Worm (Caenorhabditis elegans): Measurements from ENCODE around the gene sfxn-1.1.
A peak's percentile ranks its signal among the peaks of the same experiment; 100 is the strongest.

The sfxn-1.1 gene

ce11 chrII:9518781-9519180, at the start of gene sfxn-1.1, which contains the start of gene AH6.3:
Gene sfxn-1.1 (minus strand): TSS chrII:9518881.
Gene AH6.3 (plus strand): TSS chrII:9519055.
- no peak for TF ChIP-seq nhr-67 (tag; optimal IDR thresholded peaks at IDR 0.05)
- TF ChIP-seq skn-1 (tag; optimal IDR thresholded peaks at IDR 0.05): no peak
- TF ChIP-seq jun-1 (tag; optimal IDR thresholded peaks at IDR 0.05): no peak
- TF ChIP-seq mml-1 (tag; optimal IDR thresholded peaks at IDR 0.05): no peak
- no peak for TF ChIP-seq zag-1 (tag; optimal IDR thresholded peaks at IDR 0.05)

- TF ChIP-seq egl-5 (tag; optimal IDR thresholded peaks at IDR 0.05) (no peak), ceh-16 (tag; optimal IDR thresholded peaks at IDR 0.05) (no peak), ceh-28 (tag; optimal IDR thresholded peaks at IDR 0.05) (no peak), egl-27 (tag; optimal IDR thresholded peaks at IDR 0.05) (no peak), pha-4 (tag; optimal IDR thresholded peaks at IDR 0.05) (peak; percentile 1), nhr-12 (tag; optimal IDR thresholded peaks at IDR 0.05) (no peak), nhr-77 (tag; optimal IDR thresholded peaks at IDR 0.05) (peak; percentile 72), ama-1 (optimal IDR thresholded peaks at IDR 0.05) (no peak), unc-39 (tag; optimal IDR thresholded peaks at IDR 0.05) (peak; percentile 23), skn-1 (tag; optimal IDR thresholded peaks at IDR 0.05) (no peak), nhr-23 (tag; optimal IDR thresholded peaks at IDR 0.05) (peak; percentile 53), nfya-1 (tag; optimal IDR thresholded peaks at IDR 0.05; ENCODE audit: insufficient read depth) (peak; percentile 24), nhr-67 (tag; optimal IDR thresholded peaks at IDR 0.05) (no peak), nhr-237 (tag; optimal IDR thresholded peaks at IDR 0.05) (no peak), lsy-12 (tag; optimal IDR thresholded peaks at IDR 0.05) (peak; percentile 70), ztf-4 (tag; optimal IDR thresholded peaks at IDR 0.05) (no peak), nhr-25 (tag; optimal IDR thresholded peaks at IDR 0.05) (peak; percentile 42), nhr-43 (tag; optimal IDR thresholded peaks at IDR 0.05; ENCODE audit: poor library complexity, severe bottlenecking) (peak; percentile 33), snpc-4 (tag; optimal IDR thresholded peaks at IDR 0.05) (no peak), eor-1 (tag; optimal IDR thresholded peaks at IDR 0.05) (no peak), aly-2 (tag; optimal IDR thresholded peaks at IDR 0.05) (no peak), nhr-76 (tag; optimal IDR thresholded peaks at IDR 0.05) (no peak), ZK546.5 (tag; optimal IDR thresholded peaks at IDR 0.05) (no peak), hmg-11 (tag; optimal IDR thresholded peaks at IDR 0.05) (peak; percentile 63), fkh-10 (GFP tag; optimal IDR thresholded peaks at IDR 0.05) (no peak), jun-1 (tag; optimal IDR thresholded peaks at IDR 0.05) (no peak), pqm-1 (tag; optimal IDR thresholded peaks at IDR 0.05) (no peak), daf-12 (tag; optimal IDR thresholded peaks at IDR 0.05) (no peak), ceh-9 (tag; optimal IDR thresholded peaks at IDR 0.05) (no peak), ceh-82 (tag; optimal IDR thresholded peaks at IDR 0.05) (no peak), tbx-2 (tag; optimal IDR thresholded peaks at IDR 0.05) (no peak), fos-1 (tag; optimal IDR thresholded peaks at IDR 0.05) (no peak), elt-2 (tag; optimal IDR thresholded peaks at IDR 0.05) (peak; percentile 37), fkh-2 (tag; optimal IDR thresholded peaks at IDR 0.05) (no peak), nhr-11 (tag; optimal IDR thresholded peaks at IDR 0.05) (no peak)
Observed at ce11 chrII:9566045-9566444, 47.4 kb upstream of the sfxn-1.1 start.

ce11 chrII:9560895-9561294, 42.2 kb upstream of the sfxn-1.1 start:
- no peak for TF ChIP-seq sea-2 (GFP tag; optimal IDR thresholded peaks at IDR 0.05)
- no peak for TF ChIP-seq nhr-67 (tag; optimal IDR thresholded peaks at IDR 0.05)
- TF ChIP-seq nhr-25 (tag; optimal IDR thresholded peaks at IDR 0.05): peak; percentile 75
- no peak for TF ChIP-seq ceh-28 (tag; optimal IDR thresholded peaks at IDR 0.05)
- no peak for TF ChIP-seq daf-12 (tag; optimal IDR thresholded peaks at IDR 0.05)
- no peak for TF ChIP-seq lin-39 (tag; optimal IDR thresholded peaks at IDR 0.05)
- TF ChIP-seq nhr-11 (tag; optimal IDR thresholded peaks at IDR 0.05): no peak
- TF ChIP-seq pqm-1 (tag; optimal IDR thresholded peaks at IDR 0.05): no peak
- no peak for TF ChIP-seq ceh-16 (tag; optimal IDR thresholded peaks at IDR 0.05)
- TF ChIP-seq snpc-4 (tag; optimal IDR thresholded peaks at IDR 0.05): no peak
- peak; percentile 9 for TF ChIP-seq nhr-43 (tag; optimal IDR thresholded peaks at IDR 0.05; ENCODE audit: poor library complexity, severe bottlenecking)
- no peak for TF ChIP-seq ztf-4 (tag; optimal IDR thresholded peaks at IDR 0.05)
- peak; percentile 10 for TF ChIP-seq nhr-23 (tag; optimal IDR thresholded peaks at IDR 0.05)

DNA sequence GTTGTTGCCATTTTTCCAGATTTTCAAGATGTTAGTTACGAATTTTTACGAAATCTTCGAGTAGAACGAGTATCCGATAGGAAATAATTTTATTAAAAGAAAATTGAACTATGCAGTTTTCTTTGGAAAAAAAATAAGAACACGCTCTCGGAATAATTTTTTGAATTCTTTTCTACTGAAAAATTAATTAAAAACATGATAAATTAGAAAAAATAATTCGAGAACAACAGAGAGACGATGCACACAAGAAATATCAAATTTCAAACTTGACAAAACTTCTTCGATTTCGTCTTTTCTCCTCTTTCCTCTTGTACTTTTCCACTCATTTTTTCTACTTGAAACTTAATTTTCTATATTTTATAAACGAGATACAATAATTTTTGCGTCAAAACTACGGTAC, 41.2 kb upstream of the sfxn-1.1 start, which contains the start of gene F35H8.4:
Gene F35H8.4, minus strand, starts transcription at position 101 of the 400 bp plus-strand sequence.
- TF ChIP-seq nhr-43 (tag; optimal IDR thresholded peaks at IDR 0.05; ENCODE audit: poor library complexity, severe bottlenecking) (no peak), elt-1 (tag; optimal IDR thresholded peaks at IDR 0.05) (no peak), nhr-237 (tag; optimal IDR thresholded peaks at IDR 0.05) (no peak)
